Fruit fly (Drosophila melanogaster) whole organism, embryonic: ENCODE data around the gene Dap160.

Experiments used
- Bgb ChIP-seq: fragments of 200-800 bp; sonication (Bioruptor generic); IDR thresholded peaks from 2 replicates; pipeline ENCODE4 v1.3.6; 2022; ENCODE audit warnings: missing biosample characterization, missing genetic modification characterization; ENCODE audit not compliant: partially characterized antibody
- CG11696 ChIP-seq: fragments of 200-800 bp; sonication (Bioruptor generic); IDR thresholded peaks from 2 replicates; pipeline ENCODE4 v1.3.6; 2022; ENCODE audit warnings: missing biosample characterization, missing genetic modification characterization
- CG13775 ChIP-seq: fragments of 200-800 bp; sonication (Bioruptor generic); optimal IDR thresholded peaks from 3 replicates; lab custom pipeline; 2017; ENCODE audit warnings: missing biosample characterization, mild to moderate bottlenecking, missing genetic modification characterization
- CG18011 ChIP-seq: fragments of 200-800 bp; sonication (Bioruptor generic); optimal IDR thresholded peaks from 2 replicates; lab custom pipeline; 2017; ENCODE audit warnings: missing biosample characterization, missing genetic modification characterization, mild to moderate bottlenecking, moderate library complexity, missing genotype
- CG2678 ChIP-seq: fragments of 200-800 bp; sonication (Bioruptor generic); optimal IDR thresholded peaks from 3 replicates; lab custom pipeline; 2019; ENCODE audit warnings: missing biosample characterization, mild to moderate bottlenecking, missing genetic modification characterization, moderate library complexity
- CG33213 ChIP-seq: fragments of 200-800 bp; sonication (Bioruptor generic); optimal IDR thresholded peaks from 3 replicates; lab custom pipeline; 2016; ENCODE audit warnings: missing biosample characterization, missing genetic modification characterization
- CG7839 ChIP-seq: fragments of 200-800 bp; sonication (Bioruptor generic); optimal IDR thresholded peaks from 3 replicates; lab custom pipeline; 2018; ENCODE audit warnings: missing biosample characterization, mild to moderate bottlenecking, missing genetic modification characterization, moderate library complexity
- CG8281 ChIP-seq: fragments of 200-800 bp; sonication (Bioruptor generic); optimal IDR thresholded peaks from 2 replicates; lab custom pipeline; 2018; ENCODE audit warnings: missing biosample characterization, mild to moderate bottlenecking, missing genetic modification characterization, moderate library complexity
- CG9437 ChIP-seq: fragments of 200-800 bp; sonication (Bioruptor generic); optimal IDR thresholded peaks from 2 replicates; lab custom pipeline; 2018; ENCODE audit warnings: missing biosample characterization, mild to moderate bottlenecking, missing genetic modification characterization
- Fer1 ChIP-seq: fragments of 200-800 bp; sonication (Bioruptor generic); optimal IDR thresholded peaks from 2 replicates; lab custom pipeline; 2017; ENCODE audit warnings: missing biosample characterization, mild to moderate bottlenecking, missing genetic modification characterization
- Hr78 ChIP-seq, 2 experiments: fragments of 200-800 bp in 1 of 2; fragments of >200 bp in 1 of 2; sonication (Bioruptor generic) in 1 of 2; optimal IDR thresholded peaks; 2 replicates each; lab custom pipeline; 2017 to 2019; ENCODE audit warnings: missing biosample characterization in 2 of 2, missing genetic modification characterization in 2 of 2, mild to moderate bottlenecking in 1 of 2, moderate library complexity in 1 of 2
- Max ChIP-seq: fragments of 200-800 bp; sonication (Bioruptor generic); optimal IDR thresholded peaks from 2 replicates; lab custom pipeline; 2016; ENCODE audit warnings: missing biosample characterization, mild to moderate bottlenecking, missing genetic modification characterization
- Oaz ChIP-seq: fragments of 200-800 bp; sonication (Bioruptor generic); IDR thresholded peaks from 2 replicates; pipeline ENCODE4 v1.3.6; 2022; ENCODE audit warnings: missing biosample characterization, missing genetic modification characterization
- ase ChIP-seq: fragments of 200-800 bp; sonication (Bioruptor generic); IDR thresholded peaks from 3 replicates; pipeline ENCODE4 v1.3.6; 2022; ENCODE audit warnings: missing biosample characterization, missing genetic modification characterization
- crol ChIP-seq: fragments of 200-800 bp; sonication (Bioruptor generic); IDR thresholded peaks from 2 replicates; pipeline ENCODE4 v1.3.6; 2022; ENCODE audit warnings: missing biosample characterization, missing genetic modification characterization
- gcm ChIP-seq: fragments of 200-800 bp; sonication (Bioruptor generic); optimal IDR thresholded peaks from 2 replicates; lab custom pipeline; 2019; ENCODE audit warnings: missing biosample characterization, mild to moderate bottlenecking, missing genetic modification characterization, moderate library complexity
- lov ChIP-seq, 2 experiments: fragments of 200-800 bp in 1 of 2; fragments of >200 bp in 1 of 2; sonication (Bioruptor generic) in 1 of 2; IDR thresholded peaks in 1 of 2; optimal IDR thresholded peaks in 1 of 2; 2 replicates in 1 of 2; 3 replicates in 1 of 2; pipeline versions ENCODE4 v1.3.6 to Lab custom; 2017 to 2022; ENCODE audit warnings: missing biosample characterization in 1 of 2, missing genetic modification characterization in 1 of 2
- ro ChIP-seq: fragments of 200-800 bp; sonication (Bioruptor generic); IDR thresholded peaks from 2 replicates; pipeline ENCODE4 v1.3.6; 2022; ENCODE audit warnings: missing biosample characterization, missing genetic modification characterization
- sens ChIP-seq: fragments of 200-800 bp; sonication (Bioruptor generic); peaks from one replicate; lab custom pipeline; 2016; ENCODE audit warnings: missing biosample characterization, missing genetic modification characterization
- sens-2 ChIP-seq: fragments of 200-800 bp; sonication (Bioruptor generic); IDR thresholded peaks from 2 replicates; pipeline ENCODE4 v1.3.6; 2022; ENCODE audit warnings: missing biosample characterization, missing genetic modification characterization
- z ChIP-seq: fragments of 200-800 bp; sonication (Bioruptor generic); IDR thresholded peaks from 3 replicates; pipeline ENCODE4 v1.3.6; 2022; ENCODE audit warnings: missing biosample characterization, missing genetic modification characterization
- zfh2 ChIP-seq: fragments of 200-800 bp; sonication (Bioruptor generic); optimal IDR thresholded peaks from 2 replicates; lab custom pipeline; 2016; ENCODE audit warnings: missing biosample characterization, missing genetic modification characterization

The Dap160 gene

DNA sequence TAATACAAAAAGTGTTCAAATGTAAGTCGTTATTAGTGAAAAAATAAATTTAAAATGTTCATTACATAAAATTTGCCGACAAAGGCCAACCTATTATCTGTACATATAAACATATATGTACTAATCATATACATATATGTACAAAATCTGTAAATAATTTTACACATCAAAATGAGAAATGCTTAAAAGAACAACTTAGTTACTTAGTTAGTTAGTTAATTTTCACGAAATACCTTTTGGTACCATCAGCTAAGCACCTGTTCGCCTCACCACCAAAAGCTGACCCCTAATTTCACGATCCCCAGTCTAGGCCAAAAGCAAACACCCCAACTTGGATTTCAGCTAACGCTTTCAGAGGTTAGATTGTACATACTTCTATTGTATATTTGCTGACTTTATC lies 53.1 kb downstream of the Dap160 start, which contains the start of gene CG9259:
Gene CG9259, plus strand, starts transcription at position 301 of the 400 bp plus-strand sequence.
- TF ChIP-seq Fer1 (GFP tag; lab: Kevin White, UChicago) (no peak), crol (GFP tag; lab: Robert Waterston, UW) (no peak), zfh2 (no peak), sens (GFP tag; lab: Kevin White, UChicago) (no peak), Hr78 (GFP tag; optimal IDR thresholded peaks at IDR 0.05; lab: Kevin White, UChicago) (peak in 1 of 2 experiments; percentile 3), CG33213 (GFP tag; lab: Kevin White, UChicago) (no peak), sens-2 (GFP tag; lab: Robert Waterston, UW) (no peak), CG2678 (tag; lab: Kevin White, UChicago) (peak; percentile 3), CG8281 (tag; lab: Kevin White, UChicago) (no peak), ro (GFP tag; lab: Robert Waterston, UW) (no peak)

DNA sequence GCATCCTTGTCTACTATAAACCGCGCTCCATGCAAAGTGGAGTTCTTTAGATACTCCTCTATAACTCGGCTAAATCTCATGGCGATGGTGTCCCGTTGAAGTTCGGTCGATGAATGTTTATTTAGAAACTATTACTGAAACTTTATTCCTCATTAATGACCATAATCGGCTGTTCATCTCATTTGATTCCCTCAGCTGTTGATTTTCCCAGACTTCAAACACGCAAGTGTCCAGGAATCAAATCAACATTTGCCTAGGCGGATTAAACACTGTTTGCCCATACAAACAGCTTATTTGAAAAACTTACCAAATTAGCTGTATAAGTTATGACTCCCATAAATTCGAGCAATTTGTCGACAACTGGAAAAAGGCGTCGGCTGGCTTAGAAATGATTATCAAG lies 53.5 kb downstream of the Dap160 start, which contains the start of gene ppk13:
Gene ppk13, minus strand, starts transcription at position 101 of the 400 bp plus-strand sequence.
- TF ChIP-seq Bgb (GFP tag; lab: Robert Waterston, UW): no peak
- TF ChIP-seq CG7839 (tag; lab: Kevin White, UChicago): no peak
- no peak for TF ChIP-seq Oaz (GFP tag; lab: Robert Waterston, UW)
- no peak for TF ChIP-seq CG18011 (GFP tag; lab: Kevin White, UChicago)
- no peak for TF ChIP-seq gcm (GFP tag; lab: Kevin White, UChicago)
- no peak for TF ChIP-seq Max (GFP tag; lab: Kevin White, UChicago)
- no peak for TF ChIP-seq CG11696 (GFP tag; lab: Robert Waterston, UW)
- TF ChIP-seq ase (GFP tag; lab: Robert Waterston, UW): no peak
- no peak for TF ChIP-seq lov (optimal IDR thresholded peaks at IDR 0.05; lab: Kevin White, UChicago)
- no peak for TF ChIP-seq lov (GFP tag; IDR thresholded peaks at IDR 0.05; lab: Robert Waterston, UW)

DNA sequence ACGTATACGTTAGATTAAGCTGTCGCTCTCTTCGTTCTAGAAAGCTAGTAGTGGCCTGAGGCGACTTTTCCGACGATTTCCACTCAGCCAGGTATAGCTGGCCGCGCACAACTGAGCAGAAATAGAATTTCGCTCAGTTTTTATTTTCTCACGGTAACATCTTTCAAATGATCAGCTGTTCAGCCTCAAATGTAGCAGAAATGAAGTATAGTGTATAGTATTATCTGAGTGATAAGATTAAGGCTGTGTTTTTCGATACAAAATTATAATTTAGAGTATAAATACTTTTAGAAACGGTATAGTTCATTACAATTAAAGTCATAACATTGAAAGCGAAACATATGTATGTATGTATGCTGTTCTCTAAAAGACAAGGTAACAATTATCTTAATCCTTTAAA lies 55.7 kb downstream of the Dap160 start, which contains the start of gene CG33509:
Gene CG33509, minus strand, starts transcription at position 101 of the 400 bp plus-strand sequence.
- peak; percentile 24 for TF ChIP-seq CG9437 (GFP tag; lab: Kevin White, UChicago)
- TF ChIP-seq CG13775 (GFP tag; lab: Kevin White, UChicago): no peak
- TF ChIP-seq z (GFP tag; lab: Robert Waterston, UW): peak; percentile 83
